Fruit fly (Drosophila melanogaster) whole organism, embryonic: ENCODE measurements around the gene CG6055.
A peak's percentile ranks its signal among the peaks of the same experiment; 100 is the strongest.

Experiments
- CG30403 ChIP-seq: fragments of 200-800 bp; sonication (Bioruptor generic); optimal IDR thresholded peaks from 3 replicates; lab custom pipeline; 2016; ENCODE audit warnings: missing biosample characterization, missing genetic modification characterization
- CG3726 ChIP-seq: fragments of 200-800 bp; sonication (Bioruptor generic); IDR thresholded peaks from 3 replicates; pipeline ENCODE4, ENCODE4 v1.3.6; 2022; ENCODE audit warnings: missing biosample characterization, missing genetic modification characterization
- bcd ChIP-seq: fragments of 200-800 bp; sonication (Bioruptor generic); optimal IDR thresholded peaks from 2 replicates; lab custom pipeline; 2017; ENCODE audit warnings: missing biosample characterization, mild to moderate bottlenecking, missing genetic modification characterization
- kay ChIP-seq: fragments of 200-800 bp; sonication (Bioruptor generic); optimal IDR thresholded peaks from 2 replicates; lab custom pipeline; 2016; ENCODE audit warnings: missing biosample characterization, missing genetic modification characterization

- no peak for TF ChIP-seq bcd (GFP tag; lab: Kevin White, UChicago)
- no peak for TF ChIP-seq kay (GFP tag; lab: Kevin White, UChicago)
- TF ChIP-seq CG30403 (GFP tag; lab: Kevin White, UChicago), result peak; percentile 22
- TF ChIP-seq CG3726 (GFP tag; lab: Robert Waterston, UW), result no peak
Observed at dm6 chr2L:7419408-7420304, 46.7 kb upstream of the CG6055 start.
